Worm (Caenorhabditis elegans) whole organism, midembryonic: ENCODE results near the gene swp-1.

Source experiments
- flt-1 ChIP-seq: fragments of 200-800 bp; sonication (Bioruptor generic); IDR thresholded peaks from 2 replicates; pipeline ENCODE4 v1.3.6; 2022; ENCODE audit warnings: missing genetic modification characterization, missing compliant biosample characterization
- med-1 ChIP-seq: sonication (generic microtip); optimal IDR thresholded peaks from 2 replicates; lab custom pipeline; 2017; ENCODE audit warnings: missing genetic modification characterization, mild to moderate bottlenecking, missing compliant biosample characterization, antibody characterized with exemption, missing genetic modification reagents; ENCODE audit not compliant: insufficient read depth
- tab-1 ChIP-seq: fragments of 200-800 bp; sonication (Bioruptor generic); IDR thresholded peaks from 2 replicates; pipeline ENCODE4 v1.3.6; 2022; ENCODE audit warnings: missing genetic modification characterization, missing compliant biosample characterization
- ztf-23 ChIP-seq: fragments of 200-800 bp; sonication (Bioruptor generic); IDR thresholded peaks from 2 replicates; pipeline ENCODE4 v1.3.6; 2022; ENCODE audit warnings: missing genetic modification reagents, missing genetic modification characterization, missing compliant biosample characterization
- ztf-29 ChIP-seq: fragments of 200-800 bp; sonication (Bioruptor generic); IDR thresholded peaks from 2 replicates; pipeline ENCODE4 v1.3.6; 2022; ENCODE audit warnings: missing genetic modification reagents, missing genetic modification characterization, missing compliant biosample characterization

DNA sequence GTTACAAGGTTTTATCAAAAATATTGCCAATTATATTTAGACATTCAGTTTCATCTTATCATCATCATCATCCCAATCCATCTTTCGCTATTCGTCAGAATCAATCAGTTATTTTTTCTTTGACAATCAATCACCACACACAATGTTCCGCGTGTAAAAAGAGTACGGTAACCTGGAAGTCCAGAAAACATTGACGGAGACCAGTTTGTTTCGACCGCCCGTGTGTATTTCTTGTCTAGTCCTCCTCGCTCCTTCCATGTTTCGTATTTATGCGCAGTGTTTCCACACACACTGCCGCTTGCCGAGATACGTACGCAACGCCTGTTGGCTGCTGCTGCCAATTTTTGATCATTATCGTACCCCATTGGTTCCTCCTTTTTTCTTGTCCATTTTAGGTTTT is 5.4 kb upstream of the swp-1 start:
- TF ChIP-seq ztf-23 (GFP tag; lab: Robert Waterston, UW) (no peak), flt-1 (GFP tag; lab: Robert Waterston, UW) (no peak), ztf-29 (GFP tag; lab: Robert Waterston, UW) (no peak), med-1 (GFP tag; lab: Kevin White, UChicago) (no peak), tab-1 (no peak)
